Worm (Caenorhabditis elegans): ENCODE results near the gene hum-6.

Gene hum-6

ce11 chrX:2265069-2265468 lies 37.8 kb upstream of the hum-6 start:
- TF ChIP-seq zag-1 (tag; optimal IDR thresholded peaks at IDR 0.05) (no peak), fkh-10 (GFP tag; optimal IDR thresholded peaks at IDR 0.05) (peak; percentile 48)

DNA sequence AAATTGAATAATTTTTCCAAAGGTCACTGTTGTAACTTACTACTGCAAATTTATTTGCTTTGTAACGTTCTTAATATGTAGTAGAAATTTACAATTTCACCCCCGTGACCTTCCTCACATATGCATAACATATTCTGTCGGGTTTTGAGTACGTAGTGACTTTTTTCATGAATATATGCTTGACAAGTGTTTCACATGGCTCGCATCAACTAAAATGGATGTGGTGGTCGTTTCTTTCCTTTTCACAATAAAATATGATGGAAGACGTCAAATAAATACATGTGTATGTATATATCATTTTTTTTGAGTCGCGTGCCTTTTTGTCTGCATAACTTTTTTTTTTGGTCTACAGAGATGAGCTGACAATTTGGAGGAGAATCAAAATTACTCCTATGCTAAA lies 36.5 kb upstream of the hum-6 start:
- TF ChIP-seq mdl-1 (tag; optimal IDR thresholded peaks at IDR 0.05) = no peak
- no peak for TF ChIP-seq nhr-25 (tag; optimal IDR thresholded peaks at IDR 0.05)
- no peak for TF ChIP-seq snpc-4 (tag; optimal IDR thresholded peaks at IDR 0.05)
- no peak for TF ChIP-seq ceh-9 (tag; optimal IDR thresholded peaks at IDR 0.05)
- no peak for TF ChIP-seq hmg-11 (tag; optimal IDR thresholded peaks at IDR 0.05)
- no peak for TF ChIP-seq skn-1 (tag; optimal IDR thresholded peaks at IDR 0.05)
- TF ChIP-seq lin-15B (tag; optimal IDR thresholded peaks at IDR 0.05) = no peak
- no peak for TF ChIP-seq daf-12 (tag; optimal IDR thresholded peaks at IDR 0.05)
- no peak for TF ChIP-seq elt-1 (tag; optimal IDR thresholded peaks at IDR 0.05)
- TF ChIP-seq jun-1 (tag; optimal IDR thresholded peaks at IDR 0.05) = no peak
- TF ChIP-seq eor-1 (tag; optimal IDR thresholded peaks at IDR 0.05) = no peak
- TF ChIP-seq nhr-67 (tag; optimal IDR thresholded peaks at IDR 0.05) = no peak
- no peak for TF ChIP-seq ZK546.5 (tag; optimal IDR thresholded peaks at IDR 0.05)
- TF ChIP-seq nhr-28 (tag; optimal IDR thresholded peaks at IDR 0.05) = no peak

ce11 chrX:2266777-2267176 lies 36.1 kb upstream of the hum-6 start:
- peak; percentile 41 for TF ChIP-seq fkh-10 (GFP tag; optimal IDR thresholded peaks at IDR 0.05)
- no peak for TF ChIP-seq elt-3 (tag; optimal IDR thresholded peaks at IDR 0.05)

ce11 chrX:2267956-2268355 lies 34.9 kb upstream of the hum-6 start, which contains the start of gene AH9.6:
TSS of gene AH9.6 (minus strand) at chrX:2268138.
- TF ChIP-seq fos-1 (tag; optimal IDR thresholded peaks at IDR 0.05) (no peak), nfya-1 (tag; optimal IDR thresholded peaks at IDR 0.05; ENCODE audit: insufficient read depth) (peak; percentile 14), zag-1 (tag; optimal IDR thresholded peaks at IDR 0.05) (no peak), nhr-11 (tag; optimal IDR thresholded peaks at IDR 0.05) (no peak), nhr-76 (tag; optimal IDR thresholded peaks at IDR 0.05) (no peak), tbx-2 (tag; optimal IDR thresholded peaks at IDR 0.05) (no peak), ceh-16 (tag; optimal IDR thresholded peaks at IDR 0.05) (no peak), fkh-2 (tag; optimal IDR thresholded peaks at IDR 0.05) (no peak), sea-2 (GFP tag; optimal IDR thresholded peaks at IDR 0.05) (no peak)

ce11 chrX:2271429-2271828 lies 31.5 kb upstream of the hum-6 start:
- TF ChIP-seq nhr-28 (tag; optimal IDR thresholded peaks at IDR 0.05) (no peak), eor-1 (tag; optimal IDR thresholded peaks at IDR 0.05) (no peak), mdl-1 (tag; optimal IDR thresholded peaks at IDR 0.05) (no peak), skn-1 (tag; optimal IDR thresholded peaks at IDR 0.05) (no peak), fkh-10 (GFP tag; optimal IDR thresholded peaks at IDR 0.05) (peak; percentile 75)

DNA sequence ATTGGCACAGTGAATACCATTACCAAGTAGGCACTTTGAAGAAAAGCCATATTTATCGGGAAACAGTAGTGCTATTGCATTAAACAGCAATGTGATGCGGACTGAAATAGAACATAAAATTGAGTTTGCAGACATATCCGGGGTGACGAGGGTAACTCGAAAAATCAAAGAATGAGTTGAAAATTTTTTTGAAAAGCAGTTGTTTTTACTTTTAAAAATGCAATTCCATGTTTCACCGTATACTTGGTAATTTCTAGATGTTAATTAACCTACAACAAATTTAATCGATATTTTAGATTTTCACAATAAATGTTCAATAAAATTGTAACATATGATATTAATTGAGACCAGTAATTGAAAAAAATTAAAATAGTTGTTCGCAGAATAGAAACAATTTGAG lies 28.6 kb upstream of the hum-6 start, which contains the start of gene AH9.4:
TSS of gene AH9.4 (minus strand) at position 101 of the 400 bp plus-strand sequence.
- TF ChIP-seq R02D3.7 (tag; optimal IDR thresholded peaks at IDR 0.05) (no peak), lin-15B (tag; optimal IDR thresholded peaks at IDR 0.05) (no peak), ceh-9 (tag; optimal IDR thresholded peaks at IDR 0.05) (no peak), nfya-1 (tag; optimal IDR thresholded peaks at IDR 0.05; ENCODE audit: insufficient read depth) (no peak), jun-1 (tag; optimal IDR thresholded peaks at IDR 0.05) (no peak), nhr-76 (tag; optimal IDR thresholded peaks at IDR 0.05) (no peak), nhr-25 (tag; optimal IDR thresholded peaks at IDR 0.05) (no peak), ceh-16 (tag; optimal IDR thresholded peaks at IDR 0.05) (no peak), skn-1 (tag; optimal IDR thresholded peaks at IDR 0.05) (no peak), daf-12 (tag; optimal IDR thresholded peaks at IDR 0.05) (no peak), nhr-77 (tag; optimal IDR thresholded peaks at IDR 0.05) (no peak)

DNA sequence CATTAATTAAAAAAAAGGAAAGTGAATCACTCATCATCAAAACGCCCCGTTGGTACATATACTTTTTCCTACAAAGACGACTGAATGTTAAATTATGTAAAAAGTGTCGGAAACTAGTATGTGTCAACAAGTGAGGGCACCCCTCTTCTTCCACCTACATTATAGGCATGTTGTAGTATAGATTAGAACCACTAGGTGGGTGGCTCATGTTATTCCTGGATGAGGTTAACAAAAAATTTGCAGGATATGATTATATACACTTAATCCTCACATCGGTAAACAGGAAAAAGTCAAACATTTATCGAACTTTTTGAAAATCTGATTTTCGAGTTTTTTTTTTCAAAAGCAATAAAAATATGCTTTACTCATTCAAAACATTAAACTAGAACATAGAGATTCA lies 26.9 kb upstream of the hum-6 start:
- TF ChIP-seq unc-39 (tag; optimal IDR thresholded peaks at IDR 0.05) (no peak), daf-12 (tag; optimal IDR thresholded peaks at IDR 0.05) (no peak), elt-2 (tag; optimal IDR thresholded peaks at IDR 0.05) (no peak), mdl-1 (tag; optimal IDR thresholded peaks at IDR 0.05) (no peak), elt-1 (tag; optimal IDR thresholded peaks at IDR 0.05) (no peak), jun-1 (tag; optimal IDR thresholded peaks at IDR 0.05) (no peak), elt-3 (tag; optimal IDR thresholded peaks at IDR 0.05) (no peak), skn-1 (tag; optimal IDR thresholded peaks at IDR 0.05) (no peak)

Measured in whole organism, L3 larva.